Worm (Caenorhabditis elegans) whole organism, midembryonic: ENCODE measurements around the gene H03A11.2.
A peak's percentile ranks its signal among the peaks of the same experiment; 100 is the strongest.

Experiments
- T22C8.4 ChIP-seq: fragments of 200-800 bp; sonication (Bioruptor generic); IDR thresholded peaks from 2 replicates; pipeline ENCODE4 v1.3.6; 2022; ENCODE audit warnings: missing genetic modification characterization, missing compliant biosample characterization
- cog-1 ChIP-seq: sonication (generic microtip); optimal IDR thresholded peaks from 2 replicates; lab custom pipeline; 2016; ENCODE audit warnings: missing genetic modification characterization, missing compliant biosample characterization
- flt-1 ChIP-seq: fragments of 200-800 bp; sonication (Bioruptor generic); IDR thresholded peaks from 2 replicates; pipeline ENCODE4 v1.3.6; 2022; ENCODE audit warnings: missing genetic modification characterization, missing compliant biosample characterization
- klf-2 ChIP-seq: fragments of 200-800 bp; sonication (Bioruptor generic); conservative IDR thresholded peaks from 2 replicates; pipeline ENCODE4 v1.3.6; 2022; ENCODE audit warnings: missing genetic modification reagents, missing genetic modification characterization, missing compliant biosample characterization
- med-1 ChIP-seq: sonication (generic microtip); optimal IDR thresholded peaks from 2 replicates; lab custom pipeline; 2017; ENCODE audit warnings: missing genetic modification characterization, mild to moderate bottlenecking, missing compliant biosample characterization, antibody characterized with exemption, missing genetic modification reagents; ENCODE audit not compliant: insufficient read depth
- ref-1 ChIP-seq: fragments of 200-800 bp; sonication (Bioruptor generic); conservative IDR thresholded peaks from 2 replicates; pipeline ENCODE4 v1.3.6; 2022; ENCODE audit warnings: missing genetic modification reagents, missing genetic modification characterization, missing compliant biosample characterization
- tab-1 ChIP-seq: fragments of 200-800 bp; sonication (Bioruptor generic); IDR thresholded peaks from 2 replicates; pipeline ENCODE4 v1.3.6; 2022; ENCODE audit warnings: missing genetic modification characterization, missing compliant biosample characterization
- ztf-23 ChIP-seq: fragments of 200-800 bp; sonication (Bioruptor generic); IDR thresholded peaks from 2 replicates; pipeline ENCODE4 v1.3.6; 2022; ENCODE audit warnings: missing genetic modification reagents, missing genetic modification characterization, missing compliant biosample characterization
- ztf-29 ChIP-seq: fragments of 200-800 bp; sonication (Bioruptor generic); IDR thresholded peaks from 2 replicates; pipeline ENCODE4 v1.3.6; 2022; ENCODE audit warnings: missing genetic modification reagents, missing genetic modification characterization, missing compliant biosample characterization

H03A11.2 gene

ce11 chrX:15230394-15230968 lies at the start of gene H03A11.2:
H03A11.2 (minus strand) TSS chrX:15230645.
- no peak for TF ChIP-seq flt-1 (GFP tag; lab: Robert Waterston, UW)
- TF ChIP-seq tab-1 (GFP tag; lab: Robert Waterston, UW) = no peak
- TF ChIP-seq ref-1 (GFP tag; lab: Robert Waterston, UW) = no peak
- no peak for TF ChIP-seq ztf-29 (GFP tag; lab: Robert Waterston, UW)
- no peak for TF ChIP-seq med-1 (GFP tag; lab: Kevin White, UChicago)
- TF ChIP-seq ztf-23 (GFP tag; lab: Robert Waterston, UW) = no peak
- TF ChIP-seq T22C8.4 (GFP tag; lab: Robert Waterston, UW) = no peak

- TF ChIP-seq klf-2 (GFP tag; lab: Robert Waterston, UW) = no peak
- TF ChIP-seq tab-1 (GFP tag; lab: Robert Waterston, UW) = 0 out of 2 replicates have a peak, but pooled peaks have one; percentile 14
Observed at ce11 chrX:15279301-15279700, 48.9 kb upstream of the H03A11.2 start.

- TF ChIP-seq tab-1 (GFP tag; lab: Robert Waterston, UW) (no peak), ztf-23 (GFP tag; lab: Robert Waterston, UW) (no peak), med-1 (GFP tag; lab: Kevin White, UChicago) (no peak), klf-2 (GFP tag; lab: Robert Waterston, UW) (no peak), flt-1 (GFP tag; lab: Robert Waterston, UW) (no peak), cog-1 (no peak), ref-1 (GFP tag; lab: Robert Waterston, UW) (no peak), T22C8.4 (GFP tag; lab: Robert Waterston, UW) (no peak), ztf-29 (GFP tag; lab: Robert Waterston, UW) (no peak)
Observed at ce11 chrX:15278593-15278992, 48.1 kb upstream of the H03A11.2 start.

ce11 chrX:15277714-15278187 lies 47.3 kb upstream of the H03A11.2 start, which contains the start of gene kin-20:
kin-20 (minus strand) TSS chrX:15277764.
- no peak for TF ChIP-seq ztf-23 (GFP tag; lab: Robert Waterston, UW)
- peak; percentile 56; the same call in 1 of the 2 replicates for TF ChIP-seq ztf-29 (GFP tag; lab: Robert Waterston, UW)

ce11 chrX:15276774-15277173 lies 46.3 kb upstream of the H03A11.2 start:
- TF ChIP-seq tab-1 (GFP tag; lab: Robert Waterston, UW) (no peak), T22C8.4 (GFP tag; lab: Robert Waterston, UW) (no peak), ztf-29 (GFP tag; lab: Robert Waterston, UW) (no peak), ztf-23 (GFP tag; lab: Robert Waterston, UW) (no peak), cog-1 (peak; percentile 66), flt-1 (GFP tag; lab: Robert Waterston, UW) (0 out of 2 replicates have a peak, but pooled peaks have one; percentile 40)

- no peak for TF ChIP-seq T22C8.4 (GFP tag; lab: Robert Waterston, UW)
Observed at ce11 chrX:15276241-15276640, 45.8 kb upstream of the H03A11.2 start.

- 0 out of 2 replicates have a peak, but pooled peaks have one; percentile 4 for TF ChIP-seq klf-2 (GFP tag; lab: Robert Waterston, UW)
- peak; percentile 84 for TF ChIP-seq cog-1
- peak; percentile 6; the same call in 1 of the 2 replicates for TF ChIP-seq T22C8.4 (GFP tag; lab: Robert Waterston, UW)
- TF ChIP-seq ref-1 (GFP tag; lab: Robert Waterston, UW) = no peak
- peak; percentile 91 for TF ChIP-seq ztf-29 (GFP tag; lab: Robert Waterston, UW)
- TF ChIP-seq med-1 (GFP tag; lab: Kevin White, UChicago) = no peak
- TF ChIP-seq ztf-23 (GFP tag; lab: Robert Waterston, UW) = peak; percentile 58; the same call in 1 of the 2 replicates
- TF ChIP-seq flt-1 (GFP tag; lab: Robert Waterston, UW) = peak; percentile 62
- peak; percentile 43; the same call in 1 of the 2 replicates for TF ChIP-seq tab-1 (GFP tag; lab: Robert Waterston, UW)
Observed at ce11 chrX:15274827-15275761, 44.6 kb upstream of the H03A11.2 start.

ce11 chrX:15274079-15274478 lies 43.6 kb upstream of the H03A11.2 start:
- 0 out of 2 replicates have a peak, but pooled peaks have one; percentile 49 for TF ChIP-seq ztf-23 (GFP tag; lab: Robert Waterston, UW)
- no peak for TF ChIP-seq ztf-29 (GFP tag; lab: Robert Waterston, UW)

- no peak for TF ChIP-seq tab-1 (GFP tag; lab: Robert Waterston, UW)
- no peak for TF ChIP-seq cog-1
- no peak for TF ChIP-seq ztf-23 (GFP tag; lab: Robert Waterston, UW)
- TF ChIP-seq klf-2 (GFP tag; lab: Robert Waterston, UW) = no peak
- TF ChIP-seq ref-1 (GFP tag; lab: Robert Waterston, UW) = no peak
- TF ChIP-seq ztf-29 (GFP tag; lab: Robert Waterston, UW) = no peak
- TF ChIP-seq T22C8.4 (GFP tag; lab: Robert Waterston, UW) = no peak
- TF ChIP-seq flt-1 (GFP tag; lab: Robert Waterston, UW) = no peak
- TF ChIP-seq med-1 (GFP tag; lab: Kevin White, UChicago) = no peak
Observed at ce11 chrX:15272925-15273324, 42.5 kb upstream of the H03A11.2 start.
